Fruit fly (Drosophila melanogaster) whole organism, embryonic: ENCODE measurements around the gene CG12773.
A peak's percentile ranks its signal among the peaks of the same experiment; 100 is the strongest.

Source experiments
- Aef1 ChIP-seq: fragments of 200-800 bp; sonication (Bioruptor generic); IDR thresholded peaks from 3 replicates; pipeline ENCODE4 v1.3.6; 2022; ENCODE audit warnings: missing biosample characterization, missing genetic modification characterization
- BEAF-32 ChIP-seq: fragments of 200-800 bp; sonication (Bioruptor generic); optimal IDR thresholded peaks from 3 replicates; lab custom pipeline; 2017; ENCODE audit warnings: missing biosample characterization, missing genetic modification characterization, mild to moderate bottlenecking, moderate library complexity, missing genetic modification reagents
- C15 ChIP-seq: fragments of 200-800 bp; sonication (Bioruptor generic); IDR thresholded peaks from 3 replicates; pipeline ENCODE4 v1.3.6; 2022; ENCODE audit warnings: missing biosample characterization, missing genetic modification characterization
- CG13287 ChIP-seq: fragments of 200-800 bp; sonication (Bioruptor generic); IDR thresholded peaks from 2 replicates; pipeline ENCODE4 v1.3.6; 2022; ENCODE audit warnings: missing biosample characterization, missing genetic modification characterization; ENCODE audit not compliant: partially characterized antibody
- CG15479 ChIP-seq: fragments of 200-800 bp; sonication (Bioruptor generic); optimal IDR thresholded peaks from 3 replicates; lab custom pipeline; 2019; ENCODE audit warnings: missing biosample characterization, mild to moderate bottlenecking, missing genetic modification characterization, moderate library complexity
- CG1602 ChIP-seq: fragments of 200-800 bp; sonication (Bioruptor generic); optimal IDR thresholded peaks from 3 replicates; lab custom pipeline; 2016; ENCODE audit warnings: missing biosample characterization, missing genetic modification characterization
- CG17186 ChIP-seq: fragments of 200-800 bp; sonication (Bioruptor generic); optimal IDR thresholded peaks from 3 replicates; lab custom pipeline; 2017; ENCODE audit warnings: missing biosample characterization, missing genetic modification reagents, missing genetic modification characterization
- CG17361 ChIP-seq: fragments of 200-800 bp; sonication (Bioruptor generic); IDR thresholded peaks from 3 replicates; pipeline ENCODE4 v1.3.6; 2022; ENCODE audit warnings: missing biosample characterization, missing genetic modification characterization
- CG17385 ChIP-seq: fragments of 200-800 bp; sonication (Bioruptor generic); optimal IDR thresholded peaks from 3 replicates; lab custom pipeline; 2018; ENCODE audit warnings: missing biosample characterization, mild to moderate bottlenecking, missing genetic modification characterization
- CG17829 ChIP-seq: fragments of 200-800 bp; optimal IDR thresholded peaks from 2 replicates; lab custom pipeline; 2019; ENCODE audit warnings: missing biosample characterization, mild to moderate bottlenecking, missing genetic modification characterization, moderate library complexity
- CG18262 ChIP-seq: fragments of 200-800 bp; optimal IDR thresholded peaks from 3 replicates; lab custom pipeline; 2019; ENCODE audit warnings: missing biosample characterization, mild to moderate bottlenecking, missing genetic modification characterization, moderate library complexity
- CG2129 ChIP-seq: fragments of 200-800 bp; sonication (Bioruptor generic); IDR thresholded peaks from 2 replicates; pipeline ENCODE4 v1.3.6; 2022; ENCODE audit warnings: missing biosample characterization, missing genetic modification characterization; ENCODE audit not compliant: partially characterized antibody
- CG2678 ChIP-seq: fragments of 200-800 bp; sonication (Bioruptor generic); optimal IDR thresholded peaks from 3 replicates; lab custom pipeline; 2019; ENCODE audit warnings: missing biosample characterization, mild to moderate bottlenecking, missing genetic modification characterization, moderate library complexity
- CG42726 ChIP-seq: fragments of 200-800 bp; sonication (Bioruptor generic); IDR thresholded peaks from 2 replicates; pipeline ENCODE4 v1.3.6; 2022; ENCODE audit warnings: missing biosample characterization, missing genetic modification characterization; ENCODE audit not compliant: partially characterized antibody
- CG6689 ChIP-seq: fragments of 200-800 bp; sonication (Bioruptor generic); IDR thresholded peaks from 2 replicates; pipeline ENCODE4 v1.3.6; 2022; ENCODE audit warnings: missing biosample characterization, missing genetic modification characterization
- CG8388 ChIP-seq: fragments of 200-800 bp; sonication (Bioruptor generic); optimal IDR thresholded peaks from 2 replicates; lab custom pipeline; 2019; ENCODE audit warnings: missing biosample characterization, mild to moderate bottlenecking, missing genetic modification characterization, moderate library complexity
- CG8924 ChIP-seq: fragments of 200-800 bp; optimal IDR thresholded peaks from 3 replicates; lab custom pipeline; 2019; ENCODE audit warnings: missing biosample characterization, mild to moderate bottlenecking, missing genetic modification characterization, moderate library complexity
- Camta ChIP-seq: fragments of 200-800 bp; sonication (Bioruptor generic); optimal IDR thresholded peaks from 2 replicates; lab custom pipeline; 2016; ENCODE audit warnings: missing biosample characterization, missing genetic modification characterization
- Dip3 ChIP-seq: fragments of 200-800 bp; sonication (Bioruptor generic); optimal IDR thresholded peaks from 3 replicates; lab custom pipeline; 2016; ENCODE audit warnings: missing biosample characterization, missing genetic modification characterization
- Doc2 ChIP-seq: fragments of 200-800 bp; sonication (Bioruptor generic); IDR thresholded peaks from 2 replicates; pipeline ENCODE4 v1.3.6; 2022; ENCODE audit warnings: missing biosample characterization, missing genetic modification characterization
- Doc3 ChIP-seq: fragments of 200-800 bp; sonication (Bioruptor generic); IDR thresholded peaks from 3 replicates; pipeline ENCODE4 v1.3.6; 2022; ENCODE audit warnings: missing biosample characterization, missing genetic modification characterization; ENCODE audit not compliant: partially characterized antibody
- Dp ChIP-seq: fragments of 200-800 bp; sonication (Bioruptor generic); optimal IDR thresholded peaks from 2 replicates; lab custom pipeline; 2018; ENCODE audit warnings: missing biosample characterization, mild to moderate bottlenecking, missing genetic modification characterization, moderate library complexity
- Fer1 ChIP-seq: fragments of 200-800 bp; sonication (Bioruptor generic); optimal IDR thresholded peaks from 2 replicates; lab custom pipeline; 2017; ENCODE audit warnings: missing biosample characterization, mild to moderate bottlenecking, missing genetic modification characterization
- HLH4C ChIP-seq: fragments of 200-800 bp; sonication (Bioruptor generic); IDR thresholded peaks from 3 replicates; pipeline ENCODE4 v1.3.6; 2022; ENCODE audit warnings: missing biosample characterization, missing genetic modification characterization; ENCODE audit not compliant: partially characterized antibody
- Hr39 ChIP-seq: fragments of >200 bp; optimal IDR thresholded peaks from 2 replicates; lab custom pipeline; 2017
- MESR4 ChIP-seq: fragments of 200-800 bp; sonication (Bioruptor generic); optimal IDR thresholded peaks from 2 replicates; lab custom pipeline; 2018; ENCODE audit warnings: missing biosample characterization, mild to moderate bottlenecking, missing genetic modification characterization, moderate library complexity
- Myb ChIP-seq: fragments of 200-800 bp; sonication (Bioruptor generic); optimal IDR thresholded peaks from 2 replicates; lab custom pipeline; 2016; ENCODE audit warnings: missing biosample characterization, missing genetic modification characterization
- NfI ChIP-seq: fragments of 200-800 bp; sonication (Bioruptor generic); optimal IDR thresholded peaks from 3 replicates; lab custom pipeline; 2018; ENCODE audit warnings: missing biosample characterization, mild to moderate bottlenecking, missing genetic modification characterization, moderate library complexity
- Sry-δ ChIP-seq: fragments of 200-800 bp; sonication (Bioruptor generic); optimal IDR thresholded peaks from 2 replicates; lab custom pipeline; 2016; ENCODE audit warnings: missing biosample characterization, missing genetic modification characterization
- Tbp ChIP-seq: fragments of >200 bp; optimal IDR thresholded peaks from 2 replicates; lab custom pipeline; 2018; ENCODE audit warnings: missing biosample characterization, missing genetic modification characterization
- YL-1 ChIP-seq: fragments of 200-800 bp; sonication (Bioruptor generic); optimal IDR thresholded peaks from 3 replicates; lab custom pipeline; 2017; ENCODE audit warnings: missing biosample characterization, mild to moderate bottlenecking, missing genetic modification characterization
- bbx ChIP-seq: fragments of 200-800 bp; sonication (Bioruptor generic); IDR thresholded peaks from 2 replicates; pipeline ENCODE4 v1.3.6; 2022; ENCODE audit warnings: missing biosample characterization, missing genetic modification characterization; ENCODE audit not compliant: partially characterized antibody
- bigmax ChIP-seq: fragments of 200-800 bp; sonication (Bioruptor generic); optimal IDR thresholded peaks from 2 replicates; lab custom pipeline; 2018; ENCODE audit warnings: missing biosample characterization, mild to moderate bottlenecking, missing genetic modification characterization
- chinmo ChIP-seq: fragments of 200-800 bp; sonication (Bioruptor generic); IDR thresholded peaks from 4 replicates; pipeline ENCODE4 v1.3.6; 2022; ENCODE audit warnings: missing biosample characterization, missing genetic modification characterization; ENCODE audit not compliant: partially characterized antibody
- dpn ChIP-seq, 2 experiments: fragments of 200-800 bp; sonication (Bioruptor generic); optimal IDR thresholded peaks; 3 replicates each; lab custom pipeline; 2016; ENCODE audit warnings: missing biosample characterization in 2 of 2, missing genetic modification characterization in 2 of 2
- eyg ChIP-seq: fragments of 200-800 bp; sonication (Bioruptor generic); optimal IDR thresholded peaks from 3 replicates; lab custom pipeline; 2016; ENCODE audit warnings: missing biosample characterization, missing genetic modification characterization
- grau ChIP-seq: fragments of 200-800 bp; optimal IDR thresholded peaks from 3 replicates; lab custom pipeline; 2019; ENCODE audit warnings: missing biosample characterization, mild to moderate bottlenecking, missing genetic modification characterization, moderate library complexity
- gsb ChIP-seq: fragments of 200-800 bp; sonication (Bioruptor generic); IDR thresholded peaks from 2 replicates; pipeline ENCODE4 v1.3.6; 2022; ENCODE audit warnings: missing biosample characterization, missing genetic modification characterization
- inv ChIP-seq: fragments of 200-800 bp; sonication (Bioruptor generic); IDR thresholded peaks from 2 replicates; pipeline ENCODE4 v1.3.6; 2022; ENCODE audit warnings: missing biosample characterization, missing genetic modification characterization; ENCODE audit not compliant: partially characterized antibody
- nerfin-2 ChIP-seq: fragments of 200-800 bp; sonication (Bioruptor generic); IDR thresholded peaks from 2 replicates; pipeline ENCODE4 v1.3.6; 2022; ENCODE audit warnings: missing biosample characterization, missing genetic modification characterization; ENCODE audit not compliant: partially characterized antibody
- oc ChIP-seq: fragments of 200-800 bp; sonication (Bioruptor generic); optimal IDR thresholded peaks from 2 replicates; lab custom pipeline; 2018; ENCODE audit warnings: missing biosample characterization, mild to moderate bottlenecking, missing genetic modification characterization, moderate library complexity
- p53 ChIP-seq: fragments of 200-800 bp; sonication (Bioruptor generic); optimal IDR thresholded peaks from 2 replicates; lab custom pipeline; 2016; ENCODE audit warnings: missing biosample characterization, missing genetic modification characterization
- psq ChIP-seq: fragments of 200-800 bp; sonication (Bioruptor generic); optimal IDR thresholded peaks from 2 replicates; lab custom pipeline; 2017; ENCODE audit warnings: missing biosample characterization, missing genetic modification characterization
- sens ChIP-seq: fragments of 200-800 bp; sonication (Bioruptor generic); peaks from one replicate; lab custom pipeline; 2016; ENCODE audit warnings: missing biosample characterization, missing genetic modification characterization
- sisA ChIP-seq: fragments of 200-800 bp; sonication (Bioruptor generic); IDR thresholded peaks from 2 replicates; pipeline ENCODE4 v1.3.6; 2022; ENCODE audit warnings: missing biosample characterization, missing genetic modification characterization
- twi ChIP-seq: fragments of 200-800 bp; optimal IDR thresholded peaks from 2 replicates; lab custom pipeline; 2019; ENCODE audit warnings: missing biosample characterization, mild to moderate bottlenecking, missing genetic modification characterization, moderate library complexity
- vnd ChIP-seq: fragments of 200-800 bp; sonication (Bioruptor generic); IDR thresholded peaks from 3 replicates; pipeline ENCODE4 v1.3.6; 2022; ENCODE audit warnings: missing biosample characterization, missing genetic modification characterization; ENCODE audit not compliant: partially characterized antibody
- vvl ChIP-seq: fragments of 200-800 bp; sonication (Bioruptor generic); IDR thresholded peaks from 2 replicates; pipeline ENCODE4 v1.3.6; 2022; ENCODE audit warnings: missing biosample characterization, missing genetic modification characterization
- zfh1 ChIP-seq: fragments of 200-800 bp; sonication (Bioruptor generic); IDR thresholded peaks from 3 replicates; pipeline ENCODE4 v1.3.6; 2022; ENCODE audit warnings: missing biosample characterization, missing genetic modification characterization

CG12773 gene

DNA sequence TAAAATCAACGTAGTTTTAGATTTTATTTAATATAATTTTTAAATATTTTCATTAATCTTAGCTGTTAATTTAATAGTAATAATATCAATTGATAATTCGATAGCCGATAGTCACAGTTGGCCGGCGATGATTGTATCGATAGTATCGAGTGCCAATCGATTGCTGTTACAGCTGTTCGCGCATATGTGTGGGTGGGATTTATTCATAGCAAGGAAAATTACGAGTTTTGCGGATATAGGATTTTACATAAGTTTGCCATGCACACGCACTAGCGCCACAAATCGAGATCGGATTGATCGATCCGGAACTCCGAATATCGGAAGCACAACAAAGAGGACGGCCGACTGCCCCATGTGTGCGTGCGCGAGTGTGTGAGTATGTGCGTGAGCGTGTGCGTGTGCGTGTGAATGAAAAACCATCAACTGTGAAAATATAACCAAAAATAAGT lies 11.8 kb downstream of the CG12773 start, which contains the start of gene Naa30A (continued):
- peak; percentile 94 for TF ChIP-seq CG42726
- TF ChIP-seq CG17829 (tag; lab: Kevin White, UChicago): peak; percentile 47
- TF ChIP-seq CG8924 (tag; lab: Kevin White, UChicago): peak; percentile 30
- no peak for TF ChIP-seq Tbp
- peak; percentile 14 for TF ChIP-seq NfI (GFP tag; lab: Kevin White, UChicago)
- peak; percentile 18 for TF ChIP-seq CG2678 (tag; lab: Kevin White, UChicago)
- TF ChIP-seq Fer1 (GFP tag; lab: Kevin White, UChicago): peak; percentile 26
- peak; percentile 42 for TF ChIP-seq Dp (GFP tag; lab: Kevin White, UChicago)
- TF ChIP-seq CG17361 (GFP tag; lab: Robert Waterston, UW): peak; percentile 51; the same call in 2 of the 3 replicates
- TF ChIP-seq Dip3: no peak
- TF ChIP-seq CG1602: no peak
- TF ChIP-seq bigmax (GFP tag; lab: Kevin White, UChicago): peak; percentile 67
- peak; percentile 96 for TF ChIP-seq chinmo (GFP tag; lab: Robert Waterston, UW)
- TF ChIP-seq sisA (GFP tag; lab: Robert Waterston, UW): no peak
- TF ChIP-seq C15 (GFP tag; lab: Robert Waterston, UW): no peak
- peak; percentile 86 for TF ChIP-seq Hr39 (lab: Kevin White, UChicago)
- TF ChIP-seq CG6689 (GFP tag; lab: Robert Waterston, UW): no peak
- TF ChIP-seq HLH4C (GFP tag; lab: Robert Waterston, UW): peak; percentile 97
- peak; percentile 63 for TF ChIP-seq Sry-δ (GFP tag; lab: Kevin White, UChicago)
- TF ChIP-seq p53 (GFP tag; lab: Kevin White, UChicago): no peak
- peak; percentile 96 for TF ChIP-seq CG13287
- TF ChIP-seq oc (tag; lab: Kevin White, UChicago): no peak
- TF ChIP-seq psq (GFP tag; lab: Kevin White, UChicago): no peak
- TF ChIP-seq MESR4 (GFP tag; lab: Kevin White, UChicago): peak; percentile 96
- no peak for TF ChIP-seq Doc2 (GFP tag; lab: Robert Waterston, UW)
- TF ChIP-seq twi (tag; lab: Kevin White, UChicago): peak; percentile 38
- TF ChIP-seq inv (GFP tag; lab: Robert Waterston, UW): peak; percentile 93
- TF ChIP-seq dpn (GFP tag; optimal IDR thresholded peaks at IDR 0.05; lab: Kevin White, UChicago): peak in 1 of 2 experiments; percentile 24
- peak; percentile 96 for TF ChIP-seq vnd (GFP tag; lab: Robert Waterston, UW)
- peak; percentile 94 for TF ChIP-seq nerfin-2 (GFP tag; lab: Robert Waterston, UW)
- TF ChIP-seq BEAF-32 (GFP tag; lab: Kevin White, UChicago): peak; percentile 91

DNA sequence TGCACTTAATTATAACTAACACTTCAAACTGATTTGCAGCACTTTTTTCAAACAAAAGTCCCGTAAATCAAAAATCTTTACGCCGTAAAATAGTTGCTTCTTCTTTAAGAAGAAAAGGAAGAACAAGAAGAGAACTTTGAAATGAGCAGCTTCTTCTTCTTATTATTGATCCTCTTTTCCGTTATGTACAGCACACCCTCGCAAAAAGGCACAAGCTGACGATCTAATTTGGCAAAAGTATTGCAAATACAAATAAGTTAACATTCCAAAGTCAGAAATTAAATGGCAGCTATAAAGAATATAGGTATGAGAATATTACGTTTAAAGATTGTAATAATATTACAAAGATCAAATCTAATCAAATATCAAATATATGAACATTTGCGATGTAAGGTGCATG lies 12.3 kb downstream of the CG12773 start, which contains the start of gene CG11409:
CG11409 (minus strand) TSS at position 60 of the 400 bp plus-strand sequence.
- peak; percentile 59 for TF ChIP-seq grau (tag; lab: Kevin White, UChicago)
- peak; percentile 82 for TF ChIP-seq CG17385
- peak; percentile 57 for TF ChIP-seq sens (GFP tag; lab: Kevin White, UChicago)
- no peak for TF ChIP-seq Doc3 (GFP tag; lab: Robert Waterston, UW)
- TF ChIP-seq Myb (GFP tag; lab: Kevin White, UChicago): peak; percentile 41
- no peak for TF ChIP-seq CG8388 (GFP tag; lab: Kevin White, UChicago)

DNA sequence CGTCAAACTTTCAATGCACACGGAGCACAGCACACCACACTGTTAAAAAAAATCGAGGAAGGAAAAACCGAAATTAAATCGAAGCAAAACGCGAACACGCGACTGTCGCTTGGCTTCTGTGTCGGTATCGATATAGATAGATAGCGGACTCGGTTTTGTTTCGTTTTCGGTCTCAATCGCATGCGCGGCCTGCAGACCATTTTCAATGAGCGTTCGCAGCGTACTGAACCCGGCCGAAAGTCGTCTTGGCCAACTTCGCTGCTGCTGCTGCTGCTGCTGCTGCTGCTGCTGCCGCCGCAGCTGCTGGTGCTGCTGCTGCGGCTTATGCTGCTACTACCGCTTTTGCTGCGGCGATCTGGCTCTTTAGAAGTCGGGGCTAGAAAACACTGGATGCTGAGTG lies 15.8 kb downstream of the CG12773 start:
- no peak for TF ChIP-seq gsb (GFP tag; lab: Robert Waterston, UW)
- TF ChIP-seq YL-1 (GFP tag; lab: Kevin White, UChicago): no peak
- TF ChIP-seq CG2129 (GFP tag; lab: Robert Waterston, UW): no peak
- no peak; the same call in 1 of the 2 replicates for TF ChIP-seq bbx (GFP tag; lab: Robert Waterston, UW)
- peak; percentile 6; the same call in 1 of the 2 replicates for TF ChIP-seq vvl (GFP tag; lab: Robert Waterston, UW)
- TF ChIP-seq Camta (GFP tag; lab: Kevin White, UChicago): no peak
- no peak for TF ChIP-seq Aef1 (GFP tag; lab: Robert Waterston, UW)
- TF ChIP-seq eyg (GFP tag; lab: Kevin White, UChicago): no peak
- TF ChIP-seq CG17186 (GFP tag; lab: Kevin White, UChicago): no peak
- TF ChIP-seq CG15479 (GFP tag; lab: Kevin White, UChicago): no peak
- TF ChIP-seq CG18262 (tag; lab: Kevin White, UChicago): no peak
- 0 out of 4 replicates have a peak, but pooled peaks have one; percentile 53 for TF ChIP-seq chinmo (GFP tag; lab: Robert Waterston, UW)
- TF ChIP-seq zfh1: no peak
